Worm (Caenorhabditis elegans): ENCODE measurements around the gene R144.10.

DNA sequence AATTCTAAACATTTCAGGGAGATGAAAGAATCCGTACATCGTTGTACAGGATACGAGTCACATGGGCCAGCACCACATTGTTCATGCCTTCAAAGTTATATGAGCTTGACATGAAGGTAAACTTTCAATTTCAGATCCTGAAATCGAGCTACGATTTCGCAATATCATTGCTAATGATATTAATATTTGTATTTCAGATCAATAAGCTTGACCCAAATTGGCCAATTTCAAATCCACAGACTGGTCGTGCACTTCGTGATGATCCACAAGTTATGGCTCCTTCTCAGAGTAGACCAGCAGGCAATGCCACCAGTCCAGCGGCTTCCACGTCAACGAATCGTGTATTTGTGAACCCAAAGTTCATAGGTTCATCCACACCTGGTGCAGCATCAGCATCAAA is 24.2 kb upstream of the R144.10 start:
- TF ChIP-seq snpc-4 (GFP tag; optimal IDR thresholded peaks at IDR 0.05) (no peak), snpc-4 (tag; optimal IDR thresholded peaks at IDR 0.05) (no peak), madf-8 (GFP tag; conservative IDR thresholded peaks at IDR 0.05) (no peak), ama-1 (optimal IDR thresholded peaks at IDR 0.05) (no peak), ama-1 (GFP tag; optimal IDR thresholded peaks at IDR 0.05) (no peak), nfya-1 (tag; optimal IDR thresholded peaks at IDR 0.05; ENCODE audit: borderline replicate concordance, insufficient read depth) (no peak)

Data from whole organism, young adult.